Fruit fly (Drosophila melanogaster): ENCODE results near the gene CG4907.
A peak's percentile ranks its signal among the peaks of the same experiment; 100 is the strongest.

CG4907 gene

dm6 chr3R:22724149-22724973 lies 13.8 kb upstream of the CG4907 start, which contains the start of gene Irp-1A:
Gene Irp-1A, minus strand, starts transcription at chr3R:22724587.
- TF ChIP-seq Rel (GFP tag; optimal IDR thresholded peaks at IDR 0.05) (no peak), Rel (tag; optimal IDR thresholded peaks at IDR 0.05) (peak; percentile 37), pan (optimal IDR thresholded peaks at IDR 0.05) (no peak), Myc (optimal IDR thresholded peaks at IDR 0.05) (peak; percentile 26), OdsH (GFP tag; optimal IDR thresholded peaks at IDR 0.05) (peak; percentile 54), HLH106 (tag; optimal IDR thresholded peaks at IDR 0.05) (peak; percentile 68), Dfd (GFP tag; optimal IDR thresholded peaks at IDR 0.05) (no peak), br (GFP tag; optimal IDR thresholded peaks at IDR 0.05) (peak; percentile 16), sage (GFP tag; optimal IDR thresholded peaks at IDR 0.05) (peak; percentile 9), Dif (GFP tag; optimal IDR thresholded peaks at IDR 0.05; ENCODE audit: partially characterized antibody) (no peak), brk (GFP tag; optimal IDR thresholded peaks at IDR 0.05) (no peak), GATAd (GFP tag; optimal IDR thresholded peaks at IDR 0.05) (no peak), h (GFP tag; optimal IDR thresholded peaks at IDR 0.05) (peak; percentile 54), Sp1 (GFP tag; optimal IDR thresholded peaks at IDR 0.05) (peak; percentile 75), CG32264 (GFP tag; optimal IDR thresholded peaks at IDR 0.05) (peak; percentile 27), ey (GFP tag; optimal IDR thresholded peaks at IDR 0.05) (peak; percentile 23), CrebA (GFP tag; optimal IDR thresholded peaks at IDR 0.05; ENCODE audit: borderline replicate concordance) (no peak), foxo (GFP tag; optimal IDR thresholded peaks at IDR 0.05) (peak in 1 of 2 experiments; percentile 73), Hnf4 (GFP tag; optimal IDR thresholded peaks at IDR 0.05) (no peak), Hr78 (GFP tag; optimal IDR thresholded peaks at IDR 0.05) (no peak), rgr (GFP tag; optimal IDR thresholded peaks at IDR 0.05) (peak; percentile 72), dl (GFP tag; optimal IDR thresholded peaks at IDR 0.05; ENCODE audit: insufficient read depth in 1 of 2, partially characterized antibody in 2 of 2) (no peak), N (GFP tag; optimal IDR thresholded peaks at IDR 0.05) (no peak), Mio (GFP tag; optimal IDR thresholded peaks at IDR 0.05) (no peak), fru (GFP tag; optimal IDR thresholded peaks at IDR 0.05) (peak; percentile 51), Jra (GFP tag; optimal IDR thresholded peaks at IDR 0.05) (peak; percentile 40), usp (GFP tag; optimal IDR thresholded peaks at IDR 0.05) (no peak), Hr83 (GFP tag; optimal IDR thresholded peaks at IDR 0.05; ENCODE audit: poor library complexity, severe bottlenecking) (peak; percentile 80), woc (GFP tag; optimal IDR thresholded peaks at IDR 0.05) (peak; percentile 63), lola (GFP tag; optimal IDR thresholded peaks at IDR 0.05) (no peak), tai (GFP tag; optimal IDR thresholded peaks at IDR 0.05) (no peak), Vsx2 (GFP tag; optimal IDR thresholded peaks at IDR 0.05; ENCODE audit: partially characterized antibody) (no peak), jim (GFP tag; optimal IDR thresholded peaks at IDR 0.05) (no peak), dmrt93B (GFP tag; optimal IDR thresholded peaks at IDR 0.05) (peak; percentile 3), Abd-B (GFP tag; optimal IDR thresholded peaks at IDR 0.05) (no peak), sv (GFP tag; optimal IDR thresholded peaks at IDR 0.05) (peak; percentile 55), CG9705 (GFP tag; optimal IDR thresholded peaks at IDR 0.05) (peak; percentile 3), psq (GFP tag; optimal IDR thresholded peaks at IDR 0.05) (peak; percentile 62), dsf (GFP tag; optimal IDR thresholded peaks at IDR 0.05; ENCODE audit: borderline replicate concordance) (peak; percentile 4)

- no peak for TF ChIP-seq Jra (GFP tag; optimal IDR thresholded peaks at IDR 0.05)
- TF ChIP-seq jim (GFP tag; optimal IDR thresholded peaks at IDR 0.05) = peak; percentile 80
- TF ChIP-seq Hnf4 (GFP tag; optimal IDR thresholded peaks at IDR 0.05) = no peak
- no peak for TF ChIP-seq Rel (GFP tag; optimal IDR thresholded peaks at IDR 0.05)
- peak; percentile 33 for TF ChIP-seq Rel (tag; optimal IDR thresholded peaks at IDR 0.05)
- TF ChIP-seq fru (GFP tag; optimal IDR thresholded peaks at IDR 0.05) = no peak
- TF ChIP-seq HLH106 (tag; optimal IDR thresholded peaks at IDR 0.05) = peak; percentile 12
- no peak for TF ChIP-seq usp (GFP tag; optimal IDR thresholded peaks at IDR 0.05)
- TF ChIP-seq Abd-B (GFP tag; optimal IDR thresholded peaks at IDR 0.05) = no peak
- peak; percentile 59 for TF ChIP-seq Sp1 (GFP tag; optimal IDR thresholded peaks at IDR 0.05)
- TF ChIP-seq lola (GFP tag; optimal IDR thresholded peaks at IDR 0.05) = no peak
- TF ChIP-seq sv (GFP tag; optimal IDR thresholded peaks at IDR 0.05) = no peak
- TF ChIP-seq Hr83 (GFP tag; optimal IDR thresholded peaks at IDR 0.05; ENCODE audit: poor library complexity, severe bottlenecking) = no peak
Observed at dm6 chr3R:22720808-22721306, 10.3 kb upstream of the CG4907 start, which contains the start of gene wge. Gene wge, minus strand, starts transcription at chr3R:22721150.

Data from whole organism, wandering third instar larva.